Fruit fly (Drosophila melanogaster) whole organism, wandering third instar larva: ENCODE data around the gene Rel.

Experiments used
- Abd-B ChIP-seq: fragments of >200 bp; optimal IDR thresholded peaks from 2 replicates; lab custom pipeline; 2017; ENCODE audit warnings: missing biosample characterization, missing genetic modification characterization
- CG32264 ChIP-seq: fragments of 200-800 bp; sonication (Bioruptor generic); optimal IDR thresholded peaks from 2 replicates; lab custom pipeline; 2016; ENCODE audit warnings: missing biosample characterization, missing genetic modification characterization
- CG9705 ChIP-seq: fragments of 200-800 bp; sonication (Bioruptor generic); optimal IDR thresholded peaks from 2 replicates; lab custom pipeline; 2018; ENCODE audit warnings: missing biosample characterization, mild to moderate bottlenecking, missing genetic modification characterization
- Dfd ChIP-seq: fragments of >200 bp; optimal IDR thresholded peaks from 2 replicates; lab custom pipeline; 2017; ENCODE audit warnings: missing biosample characterization, missing genetic modification characterization
- Dif ChIP-seq: fragments of 200-275, 200-300 bp; sonication (Bioruptor generic); optimal IDR thresholded peaks from 2 replicates; lab custom pipeline; 2018; ENCODE audit warnings: missing biosample characterization, missing genetic modification characterization; ENCODE audit not compliant: partially characterized antibody
- HLH106 ChIP-seq: fragments of 200-800 bp; optimal IDR thresholded peaks from 3 replicates; lab custom pipeline; 2019; ENCODE audit warnings: missing biosample characterization, mild to moderate bottlenecking, missing genetic modification characterization, moderate library complexity
- Hnf4 ChIP-seq: fragments of 200-800 bp; sonication (Bioruptor generic); optimal IDR thresholded peaks from 2 replicates; lab custom pipeline; 2016; ENCODE audit warnings: missing biosample characterization, mild to moderate bottlenecking, missing genetic modification characterization
- Hr78 ChIP-seq: fragments of >200 bp; optimal IDR thresholded peaks from 2 replicates; lab custom pipeline; 2017; ENCODE audit warnings: missing biosample characterization, missing genetic modification characterization
- Hr83 ChIP-seq: fragments of 200-300 bp; sonication (Bioruptor generic); optimal IDR thresholded peaks from 2 replicates; lab custom pipeline; 2016; ENCODE audit warnings: missing biosample characterization, mild to moderate bottlenecking, missing genetic modification characterization, moderate library complexity; ENCODE audit not compliant: poor library complexity, severe bottlenecking
- Jra ChIP-seq: sonication (Bioruptor generic); optimal IDR thresholded peaks from 2 replicates; lab custom pipeline; 2016; ENCODE audit warnings: missing biosample characterization, missing genetic modification characterization
- Mio ChIP-seq: sonication (Bioruptor generic); optimal IDR thresholded peaks from 2 replicates; lab custom pipeline; 2016; ENCODE audit warnings: missing biosample characterization, missing genetic modification characterization
- Myc ChIP-seq: fragments of >200 bp; optimal IDR thresholded peaks from 2 replicates; lab custom pipeline; 2017
- N ChIP-seq: fragments of >200 bp; optimal IDR thresholded peaks from 2 replicates; lab custom pipeline; 2018; ENCODE audit warnings: missing biosample characterization, missing external identifiers, missing genetic modification characterization
- OdsH ChIP-seq: fragments of 200-800 bp; sonication (Bioruptor generic); optimal IDR thresholded peaks from 2 replicates; lab custom pipeline; 2016; ENCODE audit warnings: missing biosample characterization, mild to moderate bottlenecking, missing genetic modification characterization
- Rel ChIP-seq, 2 experiments: fragments of 200-800 bp; sonication (Bioruptor generic) in 1 of 2; optimal IDR thresholded peaks; 2 replicates in 1 of 2; 3 replicates in 1 of 2; lab custom pipeline; 2016 to 2019; ENCODE audit warnings: mild to moderate bottlenecking in 2 of 2, missing biosample characterization in 2 of 2, missing genetic modification characterization in 2 of 2, moderate library complexity in 1 of 2
- Sp1 ChIP-seq: fragments of 200-800 bp; sonication (Bioruptor generic); optimal IDR thresholded peaks from 3 replicates; lab custom pipeline; 2019; ENCODE audit warnings: missing biosample characterization, mild to moderate bottlenecking, missing genetic modification characterization, moderate library complexity
- Vsx2 ChIP-seq: fragments of 200-300, 225-300 bp; sonication (Bioruptor generic); optimal IDR thresholded peaks from 2 replicates; lab custom pipeline; 2018; ENCODE audit warnings: missing biosample characterization, missing genetic modification characterization; ENCODE audit not compliant: partially characterized antibody
- br ChIP-seq: fragments of 200-800 bp; sonication (Bioruptor generic); optimal IDR thresholded peaks from 2 replicates; lab custom pipeline; 2016; ENCODE audit warnings: missing biosample characterization, missing genetic modification characterization
- brk ChIP-seq: fragments of 200-800 bp; sonication (Bioruptor generic); optimal IDR thresholded peaks from 2 replicates; lab custom pipeline; 2016; ENCODE audit warnings: missing biosample characterization, mild to moderate bottlenecking, missing genetic modification characterization
- dl ChIP-seq, 2 experiments: fragments of 175-275, 200-275 bp in 1 of 2; fragments of 200-275 bp in 1 of 2; sonication (Bioruptor generic); optimal IDR thresholded peaks; lab custom pipeline; 2018; ENCODE audit warnings: mild to moderate bottlenecking in 2 of 2, missing biosample characterization in 2 of 2, missing genetic modification characterization in 2 of 2, moderate library complexity in 2 of 2; ENCODE audit not compliant: partially characterized antibody in 2 of 2, insufficient read depth in 1 of 2
- dmrt93B ChIP-seq: fragments of 200-800 bp; sonication (Bioruptor generic); optimal IDR thresholded peaks from 2 replicates; lab custom pipeline; 2018; ENCODE audit warnings: missing biosample characterization, mild to moderate bottlenecking, missing genetic modification characterization
- dsf ChIP-seq: sonication (Bioruptor generic); optimal IDR thresholded peaks from 2 replicates; lab custom pipeline; 2016; ENCODE audit warnings: missing biosample characterization, missing genetic modification characterization, borderline replicate concordance
- ey ChIP-seq: fragments of 200-800 bp; sonication (Bioruptor generic); optimal IDR thresholded peaks from 2 replicates; lab custom pipeline; 2016; ENCODE audit warnings: missing biosample characterization, missing genetic modification characterization
- foxo ChIP-seq, 2 experiments: fragments of 200-800 bp; sonication (Bioruptor generic); optimal IDR thresholded peaks; 2 replicates in 1 of 2; 3 replicates in 1 of 2; lab custom pipeline; 2016 to 2017; ENCODE audit warnings: missing biosample characterization in 2 of 2, missing genetic modification characterization in 2 of 2
- fru ChIP-seq: fragments of 200-800 bp; sonication (Bioruptor generic); optimal IDR thresholded peaks from 3 replicates; lab custom pipeline; 2016; ENCODE audit warnings: missing biosample characterization, mild to moderate bottlenecking, missing genetic modification characterization
- h ChIP-seq: fragments of 200-800 bp; sonication (Bioruptor generic); optimal IDR thresholded peaks from 3 replicates; lab custom pipeline; 2016; ENCODE audit warnings: missing biosample characterization, mild to moderate bottlenecking, missing genetic modification characterization
- jim ChIP-seq: fragments of 175-275, 200-325 bp; sonication (Bioruptor generic); optimal IDR thresholded peaks from 2 replicates; lab custom pipeline; 2016; ENCODE audit warnings: missing biosample characterization, mild to moderate bottlenecking, missing genetic modification characterization
- lola ChIP-seq: fragments of >200 bp; optimal IDR thresholded peaks from 2 replicates; lab custom pipeline; 2017; ENCODE audit warnings: missing biosample characterization, missing genetic modification characterization
- pan ChIP-seq: fragments of >200 bp; optimal IDR thresholded peaks from 2 replicates; lab custom pipeline; 2017
- psq ChIP-seq: fragments of 200-800 bp; sonication (Bioruptor generic); optimal IDR thresholded peaks from 3 replicates; lab custom pipeline; 2017; ENCODE audit warnings: missing biosample characterization, mild to moderate bottlenecking, missing genetic modification characterization, moderate library complexity
- rgr ChIP-seq: fragments of 200-800 bp; sonication (Bioruptor generic); optimal IDR thresholded peaks from 3 replicates; lab custom pipeline; 2016; ENCODE audit warnings: missing biosample characterization, mild to moderate bottlenecking, missing genetic modification characterization
- sage ChIP-seq: fragments of 200-800 bp; sonication (Bioruptor generic); optimal IDR thresholded peaks from 2 replicates; lab custom pipeline; 2016; ENCODE audit warnings: missing biosample characterization, mild to moderate bottlenecking, missing genetic modification characterization
- sv ChIP-seq: fragments of 200-800 bp; sonication (Bioruptor generic); optimal IDR thresholded peaks from 3 replicates; lab custom pipeline; 2016; ENCODE audit warnings: missing biosample characterization, missing genetic modification characterization
- tai ChIP-seq: sonication (Bioruptor generic); optimal IDR thresholded peaks from 2 replicates; lab custom pipeline; 2016; ENCODE audit warnings: missing biosample characterization, missing genetic modification characterization
- woc ChIP-seq: sonication (Bioruptor generic); optimal IDR thresholded peaks from 2 replicates; lab custom pipeline; 2016; ENCODE audit warnings: missing biosample characterization, mild to moderate bottlenecking, missing genetic modification characterization

Rel gene

DNA sequence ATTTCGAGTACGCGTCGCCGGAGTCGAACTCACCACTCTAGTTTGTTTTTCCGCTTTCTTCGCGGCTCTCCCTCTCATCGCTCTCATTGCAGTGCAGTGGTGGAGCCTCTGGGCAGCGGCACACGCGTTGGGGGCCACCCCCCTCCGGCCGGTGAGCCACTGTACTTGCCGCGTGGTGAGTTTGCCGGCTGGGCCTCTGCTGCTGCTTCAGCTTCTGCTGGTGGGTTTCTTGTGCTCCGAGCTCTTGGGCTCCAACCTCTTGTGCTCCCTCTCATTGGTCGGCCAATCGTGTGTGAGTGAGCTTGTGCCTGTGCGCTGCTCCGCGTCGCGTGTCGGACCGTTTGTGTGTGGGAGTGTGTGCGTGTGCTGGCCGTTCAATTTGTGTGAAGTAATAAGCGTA is 5.2 kb upstream of the Rel start:
- TF ChIP-seq OdsH (GFP tag; lab: Kevin White, UChicago), result peak; percentile 65
- peak; percentile 67 for TF ChIP-seq Hnf4 (GFP tag; lab: Kevin White, UChicago)
- no peak for TF ChIP-seq CG9705 (GFP tag; lab: Kevin White, UChicago)
- TF ChIP-seq psq (GFP tag; lab: Kevin White, UChicago), result peak; percentile 69
- peak; percentile 96 for TF ChIP-seq h (GFP tag; lab: Kevin White, UChicago)
- TF ChIP-seq jim (GFP tag; lab: Kevin White, UChicago), result peak; percentile 81
- peak; percentile 56 for TF ChIP-seq HLH106 (tag; lab: Kevin White, UChicago)
- TF ChIP-seq N (GFP tag; lab: Kevin White, UChicago), result no peak
- TF ChIP-seq Abd-B (GFP tag; lab: Kevin White, UChicago), result no peak
- TF ChIP-seq Myc (lab: Kevin White, UChicago), result peak; percentile 59
- peak; percentile 95 for TF ChIP-seq Dif
- peak; percentile 72 for TF ChIP-seq Sp1
- TF ChIP-seq lola (GFP tag; lab: Kevin White, UChicago), result no peak
- TF ChIP-seq Jra (GFP tag; lab: Kevin White, UChicago), result peak; percentile 82
- no peak for TF ChIP-seq Dfd (GFP tag; lab: Kevin White, UChicago)
- TF ChIP-seq Hr83, result peak; percentile 85
- peak; percentile 37 for TF ChIP-seq sv
- peak; percentile 71 for TF ChIP-seq woc
- TF ChIP-seq rgr (GFP tag; lab: Kevin White, UChicago), result peak; percentile 79
- TF ChIP-seq Rel (GFP tag; optimal IDR thresholded peaks at IDR 0.05; lab: Kevin White, UChicago), result no peak
- TF ChIP-seq Rel (tag; optimal IDR thresholded peaks at IDR 0.05; lab: Kevin White, UChicago), result no peak
- peak; percentile 75 for TF ChIP-seq br (GFP tag; lab: Kevin White, UChicago)
- TF ChIP-seq Vsx2 (GFP tag; lab: Kevin White, UChicago), result no peak
- TF ChIP-seq Hr78 (GFP tag; lab: Kevin White, UChicago), result no peak
- TF ChIP-seq dl (GFP tag; optimal IDR thresholded peaks at IDR 0.05; lab: Kevin White, UChicago; ENCODE audit: insufficient read depth in 1 of 2, partially characterized antibody in 2 of 2), result peak; percentile 53 to 90
- no peak for TF ChIP-seq dmrt93B (GFP tag; lab: Kevin White, UChicago)
- TF ChIP-seq pan (lab: Kevin White, UChicago), result no peak
- peak; percentile 87 for TF ChIP-seq fru (GFP tag; lab: Kevin White, UChicago)
- no peak for TF ChIP-seq dsf
- TF ChIP-seq ey (GFP tag; lab: Kevin White, UChicago), result peak; percentile 70
- TF ChIP-seq tai (GFP tag; lab: Kevin White, UChicago), result no peak
- TF ChIP-seq brk (GFP tag; lab: Kevin White, UChicago), result no peak
- TF ChIP-seq Mio (GFP tag; lab: Kevin White, UChicago), result no peak
- TF ChIP-seq foxo (GFP tag; optimal IDR thresholded peaks at IDR 0.05; lab: Kevin White, UChicago), result peak; percentile 10 to 77

DNA sequence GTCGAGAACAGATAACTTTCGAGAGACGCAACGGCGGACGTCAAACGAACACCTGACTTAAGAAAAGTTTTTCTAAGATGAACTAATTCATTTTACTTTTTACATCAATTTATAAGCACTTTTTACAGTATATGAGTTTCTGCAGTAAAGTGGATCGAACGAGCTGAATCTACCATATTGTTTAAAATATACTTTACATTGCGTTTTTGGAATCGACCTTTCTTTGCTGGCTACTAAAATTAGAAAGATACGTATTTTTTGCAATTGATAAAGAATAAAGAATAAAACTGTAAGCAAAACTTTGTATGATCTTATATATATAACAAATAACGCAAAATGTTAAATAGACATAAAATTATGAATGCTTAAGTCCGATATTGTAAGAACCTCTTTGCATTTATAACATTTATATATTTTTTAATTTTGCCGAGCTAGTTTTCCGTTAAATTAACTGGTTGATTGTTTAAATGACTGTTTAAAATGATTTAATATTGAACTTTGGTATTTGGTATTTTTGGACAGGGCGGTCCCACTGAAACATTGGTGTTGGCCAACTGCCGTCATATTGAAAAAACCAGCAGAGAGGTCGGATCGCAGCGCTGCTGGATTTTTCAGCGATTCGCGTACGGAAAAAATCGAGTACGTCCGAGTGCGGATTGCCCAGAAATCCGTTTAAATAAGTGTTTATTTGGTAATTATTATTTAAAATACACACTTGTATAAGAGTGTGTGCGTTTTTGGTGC is 4.3 kb upstream of the Rel start, which contains the start of gene Kdm2:
Gene Kdm2, plus strand, starts transcription at position 559 of the 744 bp plus-strand sequence.
- TF ChIP-seq Abd-B (GFP tag; lab: Kevin White, UChicago) (no peak), Rel (GFP tag; optimal IDR thresholded peaks at IDR 0.05; lab: Kevin White, UChicago) (no peak), Rel (tag; optimal IDR thresholded peaks at IDR 0.05; lab: Kevin White, UChicago) (no peak), Hr83 (no peak), jim (GFP tag; lab: Kevin White, UChicago) (no peak), Hnf4 (GFP tag; lab: Kevin White, UChicago) (peak; percentile 17), Dfd (GFP tag; lab: Kevin White, UChicago) (no peak), tai (GFP tag; lab: Kevin White, UChicago) (no peak), OdsH (GFP tag; lab: Kevin White, UChicago) (no peak), psq (GFP tag; lab: Kevin White, UChicago) (no peak), CG32264 (no peak), Sp1 (peak; percentile 38), h (GFP tag; lab: Kevin White, UChicago) (no peak), dl (GFP tag; optimal IDR thresholded peaks at IDR 0.05; lab: Kevin White, UChicago; ENCODE audit: insufficient read depth in 1 of 2, partially characterized antibody in 2 of 2) (peak in 1 of 2 experiments; percentile 1), foxo (GFP tag; optimal IDR thresholded peaks at IDR 0.05; lab: Kevin White, UChicago) (no peak), pan (lab: Kevin White, UChicago) (no peak), rgr (GFP tag; lab: Kevin White, UChicago) (peak; percentile 42), HLH106 (tag; lab: Kevin White, UChicago) (no peak), sage (GFP tag; lab: Kevin White, UChicago) (no peak), N (GFP tag; lab: Kevin White, UChicago) (no peak), Jra (GFP tag; lab: Kevin White, UChicago) (no peak), dsf (no peak), brk (GFP tag; lab: Kevin White, UChicago) (peak; percentile 14), Dif (peak; percentile 62)
